Worm (Caenorhabditis elegans): ENCODE measurements around the gene wnk-1.
"Not testable (repeated sequence)": the region's sequence is repeated elsewhere in the genome, so short reads cannot be mapped to it uniquely, and the experiment has no call there.

Gene wnk-1

ce11 chrIV:9199939-9200202 lies at the start of gene wnk-1:
Gene wnk-1, plus strand, starts transcription at chrIV:9200103.
- TF ChIP-seq unc-62 (GFP tag; optimal IDR thresholded peaks at IDR 0.05): no peak

ce11 chrIV:9150175-9150574 lies 49.7 kb upstream of the wnk-1 start, which contains the start of gene F23B2.7:
Gene F23B2.7, plus strand, starts transcription at chrIV:9150475.
- TF ChIP-seq unc-62 (GFP tag; optimal IDR thresholded peaks at IDR 0.05): no peak

ce11 chrIV:9154263-9154662 lies 45.6 kb upstream of the wnk-1 start, which contains the start of gene F23B2.10:
Gene F23B2.10, minus strand, starts transcription at chrIV:9154363.
- TF ChIP-seq unc-62 (GFP tag; optimal IDR thresholded peaks at IDR 0.05): no peak

- TF ChIP-seq unc-62 (GFP tag; optimal IDR thresholded peaks at IDR 0.05): no peak
These were observed 40.7 kb upstream of the wnk-1 start, which contains the start of gene pcp-3 for ce11 chrIV:9158969-9159800. Gene pcp-3, minus strand, starts transcription at chrIV:9159019.

DNA sequence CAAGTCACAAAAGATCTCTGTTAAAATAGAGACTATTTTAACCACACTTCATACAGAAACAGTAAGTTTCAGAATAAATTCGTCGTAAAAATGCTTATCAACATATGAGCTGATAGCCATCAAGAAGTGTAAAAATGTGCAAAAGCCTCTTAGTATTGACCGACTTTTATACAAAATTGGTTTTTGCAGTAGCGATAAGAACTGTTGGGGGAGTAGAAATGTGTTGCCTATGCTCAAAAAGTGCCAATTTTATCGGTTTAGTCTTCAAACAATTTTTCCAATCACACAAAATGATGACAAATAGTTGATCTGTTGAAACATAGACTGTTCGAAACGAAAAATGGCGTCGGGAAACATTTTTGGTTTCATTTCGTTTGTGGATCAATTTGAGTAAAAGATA lies 40.0 kb upstream of the wnk-1 start:
- no peak for TF ChIP-seq unc-62 (GFP tag; optimal IDR thresholded peaks at IDR 0.05)

DNA sequence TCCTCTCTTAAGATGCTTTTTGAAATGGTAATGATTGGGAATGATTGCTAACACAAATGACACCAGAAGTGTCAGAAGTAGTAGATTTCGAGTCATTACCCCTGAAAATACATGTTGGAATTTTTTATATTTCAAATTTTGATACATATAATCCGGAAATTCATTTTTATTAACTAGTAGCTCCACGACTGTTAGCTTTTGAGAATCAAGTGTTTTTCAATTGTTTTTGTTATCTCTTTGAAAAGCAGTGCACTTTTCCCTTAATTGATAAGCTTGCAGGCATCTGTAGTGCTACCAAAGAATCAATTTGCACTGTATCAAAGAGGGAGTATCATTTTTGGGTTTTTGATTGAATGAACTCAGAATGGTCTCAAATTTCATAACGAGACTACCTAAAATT lies 34.9 kb upstream of the wnk-1 start, which contains the start of gene pcp-2:
TSS of gene pcp-2 (minus strand) at position 101 of the 400 bp plus-strand sequence.
- TF ChIP-seq unc-62 (GFP tag; optimal IDR thresholded peaks at IDR 0.05): no peak

DNA sequence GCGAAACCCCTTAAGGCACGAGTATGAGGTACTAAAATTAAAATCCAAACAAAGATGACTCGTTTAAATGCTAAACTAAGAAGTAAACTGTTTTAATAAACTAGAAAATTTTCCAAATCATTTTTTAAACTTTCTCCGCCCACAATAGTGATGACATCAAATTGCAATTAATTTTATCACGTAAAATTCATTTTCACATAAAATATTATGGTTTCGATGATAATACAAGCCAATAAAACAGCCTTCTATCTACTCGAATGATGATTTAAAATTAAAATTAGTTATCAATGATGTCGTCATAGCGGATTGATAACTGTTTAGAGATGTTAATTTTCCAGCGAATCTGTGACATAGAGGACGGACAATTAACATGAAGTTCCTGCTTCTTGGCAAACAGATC lies 34.2 kb upstream of the wnk-1 start, which contains the start of gene C07C7.3:
TSS of gene C07C7.3 (plus strand) at position 371 of the 400 bp plus-strand sequence.
- TF ChIP-seq unc-62 (GFP tag; optimal IDR thresholded peaks at IDR 0.05): no peak

DNA sequence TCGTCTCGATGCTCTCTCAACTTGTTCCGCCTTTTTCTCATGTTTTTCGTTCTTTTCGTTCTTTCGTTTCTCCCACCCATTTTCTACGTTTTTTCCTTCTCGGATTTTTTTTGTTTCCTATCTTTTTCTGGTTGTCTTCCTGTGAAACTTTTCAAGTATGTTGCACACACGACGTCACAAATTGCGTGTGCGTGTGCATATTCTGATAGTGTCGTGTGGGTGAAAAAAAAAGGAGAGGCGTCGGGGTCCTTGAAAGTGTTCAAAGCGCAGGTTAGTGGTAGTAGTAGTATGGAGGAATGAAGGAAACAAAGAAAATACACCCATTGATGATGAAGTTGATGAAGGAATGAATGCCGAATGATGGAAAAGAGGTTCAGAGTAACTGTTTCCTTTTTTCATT lies 30.1 kb upstream of the wnk-1 start:
- TF ChIP-seq unc-62 (GFP tag; optimal IDR thresholded peaks at IDR 0.05): no peak

DNA sequence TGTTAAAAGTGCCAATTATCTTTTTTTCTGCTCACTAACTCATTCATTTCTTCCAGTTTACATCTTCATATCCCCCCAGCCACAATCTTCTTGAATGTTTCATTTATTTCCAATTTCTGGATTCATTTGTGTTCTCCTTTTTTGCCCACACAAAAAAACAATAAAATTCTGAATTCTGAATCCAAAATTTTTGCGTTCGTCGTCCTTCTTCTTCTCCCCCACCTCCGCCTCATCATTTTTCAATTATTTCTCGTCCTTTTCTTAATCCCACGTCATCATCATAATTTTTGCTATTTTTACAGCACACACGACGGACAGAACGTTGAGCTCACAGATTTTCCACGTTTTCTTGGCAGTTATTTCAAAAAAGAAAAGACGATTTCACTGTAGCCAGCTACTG lies 15.4 kb upstream of the wnk-1 start, which contains the start of gene C07C7.1:
TSS of gene C07C7.1 (plus strand) at position 301 of the 400 bp plus-strand sequence.
- no peak for TF ChIP-seq unc-62 (GFP tag; optimal IDR thresholded peaks at IDR 0.05)

DNA sequence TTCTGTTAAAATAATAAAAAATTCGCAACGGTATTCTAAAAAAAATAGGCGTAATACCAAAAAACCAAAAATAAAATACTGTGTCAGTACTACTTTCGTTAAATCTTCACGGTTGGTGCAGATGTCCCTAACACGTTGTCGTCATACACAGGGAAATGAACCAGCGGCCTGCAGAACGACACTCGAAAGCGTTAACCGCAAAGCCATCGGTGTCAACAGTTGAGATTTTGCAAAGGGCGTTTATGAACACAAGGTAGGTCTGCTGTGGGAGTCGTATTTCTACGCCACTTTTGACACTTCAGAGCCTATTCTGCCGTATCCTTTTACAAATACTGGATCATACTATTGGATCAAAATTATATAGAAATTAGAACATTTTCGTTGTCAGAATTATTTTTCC lies 8.7 kb upstream of the wnk-1 start:
- TF ChIP-seq unc-62 (GFP tag; optimal IDR thresholded peaks at IDR 0.05): no peak

DNA sequence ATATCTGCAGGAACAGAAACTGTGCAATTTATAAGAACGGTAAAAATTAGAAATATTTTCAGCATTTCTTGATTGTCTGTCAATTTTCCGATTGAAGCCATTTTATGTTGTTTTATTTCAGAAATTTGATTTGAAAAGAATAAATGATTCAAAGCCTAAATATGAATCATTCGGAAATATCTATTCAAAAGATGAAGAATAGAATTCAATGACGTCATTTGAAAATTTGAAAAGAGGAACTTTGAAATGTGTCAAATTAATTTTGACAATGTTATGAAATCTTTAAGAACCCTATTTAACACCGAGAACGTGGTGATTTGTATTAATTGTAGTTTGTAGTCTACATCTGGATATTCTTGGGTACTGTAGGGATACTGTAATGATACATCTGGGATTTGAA lies 7.4 kb upstream of the wnk-1 start, which contains the start of gene C46C2.5:
TSS of gene C46C2.5 (minus strand) at position 101 of the 400 bp plus-strand sequence.
- TF ChIP-seq unc-62 (GFP tag; optimal IDR thresholded peaks at IDR 0.05): no peak

ce11 chrIV:9194524-9194923 lies 5.4 kb upstream of the wnk-1 start, which contains the start of gene C46C2.7:
Gene C46C2.7, plus strand, starts transcription at chrIV:9194824.
- TF ChIP-seq unc-62 (GFP tag; optimal IDR thresholded peaks at IDR 0.05): not testable (repeated sequence)

DNA sequence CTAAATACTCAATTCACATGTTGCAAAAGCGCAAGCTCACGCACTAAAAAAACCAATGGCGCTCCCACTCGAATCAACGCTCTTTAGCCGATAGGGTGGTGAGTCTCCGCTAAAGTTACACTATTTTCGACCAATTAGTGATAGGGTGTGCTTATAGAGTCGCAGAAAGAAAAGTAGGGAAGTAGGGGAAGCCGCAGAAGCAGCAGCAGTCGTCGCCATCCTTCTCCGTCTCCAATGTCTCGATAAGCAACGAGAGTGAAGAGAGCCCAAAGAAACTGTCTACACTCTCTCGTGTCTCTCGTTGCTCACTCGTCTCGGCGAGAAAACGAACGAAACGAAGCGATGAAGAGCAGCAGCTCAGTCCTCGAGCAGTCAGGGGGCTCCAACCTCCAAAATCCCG lies 3.1 kb upstream of the wnk-1 start:
- no peak for TF ChIP-seq unc-62 (GFP tag; optimal IDR thresholded peaks at IDR 0.05)

DNA sequence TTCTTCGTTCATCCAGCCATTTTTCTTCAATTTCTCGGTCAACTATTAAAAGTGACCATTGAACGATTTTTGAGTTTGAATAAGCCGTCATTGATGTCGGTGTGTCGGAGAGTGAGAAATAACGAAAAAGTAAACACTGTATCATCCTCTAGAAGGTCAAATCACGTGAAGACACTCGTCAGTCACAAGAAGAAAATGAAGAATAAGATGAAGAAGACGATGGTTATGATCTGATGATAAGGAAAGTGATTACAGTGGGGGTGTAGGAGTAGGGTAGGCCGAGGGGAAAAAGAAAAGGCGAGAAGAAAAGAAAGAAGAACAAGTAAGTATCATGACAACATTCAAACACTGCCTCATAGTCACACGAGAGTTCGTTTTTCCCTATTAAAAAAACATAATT lies 1.8 kb upstream of the wnk-1 start:
- no peak for TF ChIP-seq unc-62 (GFP tag; optimal IDR thresholded peaks at IDR 0.05)

DNA sequence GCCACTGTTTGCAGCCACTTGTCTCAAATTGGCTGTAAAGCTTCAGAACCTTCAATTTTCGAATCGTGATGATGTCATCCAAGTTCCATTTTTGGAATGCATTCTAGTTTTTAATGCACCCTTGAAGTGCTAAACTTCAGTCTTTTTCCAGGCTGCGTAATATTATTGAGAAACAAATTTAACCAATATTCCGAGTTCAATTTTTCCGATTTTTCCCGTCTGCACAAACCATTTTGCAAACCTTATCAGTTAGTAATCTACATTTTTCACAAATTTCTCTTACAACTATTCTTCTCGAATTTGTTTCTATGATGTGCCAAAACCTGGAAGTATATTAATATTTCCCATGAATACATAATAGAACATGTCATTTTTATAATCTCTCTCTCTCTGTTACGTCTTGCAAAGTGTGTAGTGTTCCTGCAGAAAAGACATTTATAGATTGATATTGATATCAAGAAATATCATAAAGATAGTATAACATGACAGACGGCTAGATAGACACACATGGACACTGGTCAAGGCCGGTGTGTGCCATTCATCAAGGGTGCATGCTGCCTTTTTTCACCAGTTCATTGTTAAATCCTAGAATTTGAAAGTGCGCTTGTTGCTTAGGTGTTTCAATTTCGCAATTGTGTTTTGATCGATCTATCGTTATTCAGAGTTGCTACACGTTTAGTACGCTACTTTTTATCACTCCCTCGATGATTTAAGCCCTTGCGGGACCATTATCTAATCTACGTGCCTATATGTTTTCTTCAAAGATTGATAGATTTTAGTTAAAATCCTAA lies 560 bp upstream of the wnk-1 start:
- TF ChIP-seq unc-62 (GFP tag; optimal IDR thresholded peaks at IDR 0.05): no peak

- no peak for TF ChIP-seq unc-62 (GFP tag; optimal IDR thresholded peaks at IDR 0.05)
These were observed 10.9 kb downstream of the wnk-1 start for ce11 chrIV:9210841-9211240.
